Worm (Caenorhabditis elegans) whole organism, L1 larva: Measurements from ENCODE around the gene lact-1.
A peak's percentile ranks its signal among the peaks of the same experiment; 100 is the strongest.

Source experiments
- C04F5.9 ChIP-seq: sonication (generic microtip); optimal IDR thresholded peaks from 2 replicates; lab custom pipeline; 2016; ENCODE audit warnings: missing genetic modification characterization, missing compliant biosample characterization
- C34B4.2 ChIP-seq: sonication (generic microtip); optimal IDR thresholded peaks from 2 replicates; lab custom pipeline; 2017; ENCODE audit warnings: mild to moderate bottlenecking, missing genetic modification characterization, missing compliant biosample characterization
- F16B12.6 ChIP-seq: fragments of 150-350 bp; optimal IDR thresholded peaks from 2 replicates; lab custom pipeline; 2014; ENCODE audit warnings: missing biosample characterization, missing genetic modification characterization
- aha-1 ChIP-seq: fragments of 150-350 bp; optimal IDR thresholded peaks from 2 replicates; lab custom pipeline; 2014; ENCODE audit warnings: missing biosample characterization, missing genetic modification characterization
- alr-1 ChIP-seq: fragments of 200-800 bp; sonication (Bioruptor generic); optimal IDR thresholded peaks from 2 replicates; lab custom pipeline; 2018; ENCODE audit warnings: borderline replicate concordance, mild to moderate bottlenecking, missing genetic modification characterization, missing compliant biosample characterization
- aly-2 ChIP-seq: fragments of 150-350 bp; optimal IDR thresholded peaks from 2 replicates; lab custom pipeline; 2014; ENCODE audit warnings: missing biosample characterization, missing genetic modification characterization
- blmp-1 ChIP-seq: fragments of 150-350 bp; optimal IDR thresholded peaks from 2 replicates; lab custom pipeline; 2014; ENCODE audit warnings: missing biosample characterization, missing genetic modification characterization
- ceh-63 ChIP-seq: fragments of 200-800 bp; sonication (Bioruptor generic); optimal IDR thresholded peaks from 2 replicates; lab custom pipeline; 2018; ENCODE audit warnings: mild to moderate bottlenecking, missing genetic modification characterization, missing compliant biosample characterization
- ceh-8 ChIP-seq: fragments of 200-800 bp; sonication (Bioruptor generic); optimal IDR thresholded peaks from 2 replicates; lab custom pipeline; 2018; ENCODE audit warnings: mild to moderate bottlenecking, missing genetic modification characterization, moderate library complexity, missing compliant biosample characterization
- ceh-82 ChIP-seq, 3 experiments: fragments of 150-350 bp in 1 of 3; sonication (generic microtip) in 2 of 3; optimal IDR thresholded peaks; 2 replicates each; lab custom pipeline; 2014 to 2017; ENCODE audit warnings: missing biosample characterization in 3 of 3, missing genetic modification characterization in 3 of 3
- dpl-1 ChIP-seq, 3 experiments: fragments of 150-350 bp in 2 of 3; sonication (generic microtip) in 1 of 3; optimal IDR thresholded peaks; 2 replicates each; lab custom pipeline; 2014 to 2017; ENCODE audit warnings: missing biosample characterization in 3 of 3, missing genetic modification characterization in 3 of 3, missing genetic modification reagents in 3 of 3
- dsc-1 ChIP-seq: sonication (generic microtip); optimal IDR thresholded peaks from 2 replicates; lab custom pipeline; 2016; ENCODE audit warnings: mild to moderate bottlenecking, missing genetic modification characterization, missing compliant biosample characterization
- efl-1 ChIP-seq, 4 experiments: fragments of 150-350 bp; optimal IDR thresholded peaks in 3 of 4; peaks in 1 of 4; 1 replicate in 1 of 4; 2 replicates in 3 of 4; lab custom pipeline; 2014; ENCODE audit warnings: missing biosample characterization in 2 of 4, missing genetic modification characterization in 2 of 4, missing genetic modification reagents in 2 of 4
- egl-13 ChIP-seq: sonication (generic microtip); optimal IDR thresholded peaks from 2 replicates; lab custom pipeline; 2016; ENCODE audit warnings: missing genotype, missing genetic modification reagents, missing genetic modification characterization, missing compliant biosample characterization
- egl-27 ChIP-seq, 2 experiments: fragments of 150-350 bp in 1 of 2; sonication (generic microtip); optimal IDR thresholded peaks; 3 replicates each; lab custom pipeline; 2017 to 2018; ENCODE audit warnings: missing biosample characterization in 2 of 2, missing genetic modification characterization in 2 of 2, missing genetic modification reagents in 2 of 2
- elt-3 ChIP-seq, 6 experiments: fragments of 150-350 bp in 1 of 6; sonication (generic microtip); optimal IDR thresholded peaks; 2 replicates each; lab custom pipeline; 2017 to 2018; ENCODE audit warnings: missing biosample characterization in 6 of 6, missing genetic modification characterization in 6 of 6, inconsistent platforms in 1 of 6
- fkh-10 ChIP-seq: sonication (generic microtip); optimal IDR thresholded peaks from 2 replicates; lab custom pipeline; 2017; ENCODE audit warnings: missing biosample characterization, missing genetic modification reagents, missing genetic modification characterization
- fkh-4 ChIP-seq: sonication (generic microtip); optimal IDR thresholded peaks from 2 replicates; lab custom pipeline; 2016; ENCODE audit warnings: missing compliant biosample characterization, missing genetic modification characterization, borderline replicate concordance
- fkh-8 ChIP-seq: sonication (generic microtip); optimal IDR thresholded peaks from 2 replicates; lab custom pipeline; 2016; ENCODE audit warnings: mild to moderate bottlenecking, missing genetic modification characterization, missing compliant biosample characterization
- fos-1 ChIP-seq: fragments of 150-350 bp; optimal IDR thresholded peaks from 2 replicates; lab custom pipeline; 2014; ENCODE audit warnings: missing biosample characterization, missing genetic modification characterization
- hlh-4 ChIP-seq: sonication (generic microtip); optimal IDR thresholded peaks from 2 replicates; lab custom pipeline; 2016; ENCODE audit warnings: mild to moderate bottlenecking, missing genetic modification characterization, missing compliant biosample characterization
- irx-1 ChIP-seq: sonication (generic microtip); optimal IDR thresholded peaks from 2 replicates; lab custom pipeline; 2016; ENCODE audit warnings: missing genetic modification characterization, missing compliant biosample characterization
- jun-1 ChIP-seq: fragments of 150-350 bp; optimal IDR thresholded peaks from 2 replicates; lab custom pipeline; 2014; ENCODE audit warnings: missing biosample characterization, missing genetic modification reagents, missing genetic modification characterization
- lin-13 ChIP-seq: fragments of 150-350 bp; optimal IDR thresholded peaks from 2 replicates; lab custom pipeline; 2014; ENCODE audit warnings: missing biosample characterization, missing genetic modification reagents, missing genetic modification characterization
- lin-14 ChIP-seq: fragments of 200-800 bp; sonication (Bioruptor generic); optimal IDR thresholded peaks from 2 replicates; lab custom pipeline; 2018; ENCODE audit warnings: mild to moderate bottlenecking, missing genetic modification characterization, moderate library complexity, missing compliant biosample characterization
- lin-15B ChIP-seq: fragments of 150-350 bp; sonication (generic microtip); optimal IDR thresholded peaks from 3 replicates; lab custom pipeline; 2014; ENCODE audit warnings: missing biosample characterization, missing genetic modification characterization
- lin-35 ChIP-seq, 2 experiments: fragments of 150-350 bp; optimal IDR thresholded peaks; 2 replicates each; lab custom pipeline; 2014; ENCODE audit warnings: missing biosample characterization in 2 of 2, missing genetic modification characterization in 2 of 2, missing genetic modification reagents in 2 of 2
- lin-39 ChIP-seq: fragments of 150-350 bp; optimal IDR thresholded peaks from 2 replicates; lab custom pipeline; 2014; ENCODE audit warnings: missing biosample characterization, missing genetic modification reagents, missing genetic modification characterization
- mdl-1 ChIP-seq, 2 experiments: fragments of 150-350 bp; optimal IDR thresholded peaks; 2 replicates each; lab custom pipeline; 2014 to 2017; ENCODE audit warnings: missing biosample characterization in 2 of 2, missing genetic modification characterization in 2 of 2, inconsistent platforms in 1 of 2
- mef-2 ChIP-seq: fragments of 150-350 bp; optimal IDR thresholded peaks from 2 replicates; lab custom pipeline; 2014; ENCODE audit warnings: missing biosample characterization, missing genetic modification characterization
- mep-1 ChIP-seq: fragments of 150-350 bp; optimal IDR thresholded peaks from 2 replicates; lab custom pipeline; 2014; ENCODE audit warnings: missing biosample characterization, missing genetic modification characterization
- nhr-11 ChIP-seq: fragments of 150-350 bp; optimal IDR thresholded peaks from 2 replicates; lab custom pipeline; 2014; ENCODE audit warnings: missing biosample characterization, missing genetic modification characterization
- nhr-20 ChIP-seq: sonication (generic microtip); optimal IDR thresholded peaks from 2 replicates; lab custom pipeline; 2016; ENCODE audit warnings: mild to moderate bottlenecking, missing genetic modification characterization, missing compliant biosample characterization
- nhr-237 ChIP-seq: fragments of 150-350 bp; optimal IDR thresholded peaks from 2 replicates; lab custom pipeline; 2014; ENCODE audit warnings: missing biosample characterization, missing genetic modification characterization
- nhr-71 ChIP-seq: sonication (generic microtip); optimal IDR thresholded peaks from 2 replicates; lab custom pipeline; 2016; ENCODE audit warnings: mild to moderate bottlenecking, missing genetic modification characterization, moderate library complexity, missing compliant biosample characterization
- nhr-76 ChIP-seq: sonication (generic microtip); optimal IDR thresholded peaks from 2 replicates; lab custom pipeline; 2017; ENCODE audit warnings: missing biosample characterization, missing genetic modification characterization
- nhr-77 ChIP-seq: fragments of 150-350 bp; optimal IDR thresholded peaks from 2 replicates; lab custom pipeline; 2014; ENCODE audit warnings: missing biosample characterization, missing genetic modification characterization
- nhr-85 ChIP-seq: sonication (generic microtip); peaks from one replicate; lab custom pipeline; 2016; ENCODE audit warnings: missing genetic modification characterization, inconsistent platforms, missing compliant biosample characterization
- nhr-90 ChIP-seq: sonication (generic microtip); optimal IDR thresholded peaks from 2 replicates; lab custom pipeline; 2016; ENCODE audit warnings: mild to moderate bottlenecking, missing genetic modification characterization, missing compliant biosample characterization; ENCODE audit not compliant: poor library complexity
- pag-3 ChIP-seq: sonication (generic microtip); optimal IDR thresholded peaks from 2 replicates; lab custom pipeline; 2017; ENCODE audit warnings: missing genetic modification characterization, mild to moderate bottlenecking, missing compliant biosample characterization, antibody characterized with exemption, borderline replicate concordance; ENCODE audit not compliant: insufficient read depth
- rnt-1 ChIP-seq: sonication (generic microtip); optimal IDR thresholded peaks from 2 replicates; lab custom pipeline; 2016; ENCODE audit warnings: mild to moderate bottlenecking, missing genetic modification characterization, moderate library complexity, missing compliant biosample characterization
- snpc-4 ChIP-seq: fragments of 150-350 bp; optimal IDR thresholded peaks from 2 replicates; lab custom pipeline; 2014; ENCODE audit warnings: missing biosample characterization, missing genetic modification characterization
- snu-23 ChIP-seq: sonication (generic microtip); optimal IDR thresholded peaks from 2 replicates; lab custom pipeline; 2016; ENCODE audit warnings: missing genetic modification characterization, missing compliant biosample characterization
- sox-4 ChIP-seq: sonication (generic microtip); optimal IDR thresholded peaks from 2 replicates; lab custom pipeline; 2016; ENCODE audit warnings: missing genetic modification characterization, missing compliant biosample characterization
- tlp-1 ChIP-seq: fragments of 150-350 bp; optimal IDR thresholded peaks from 2 replicates; lab custom pipeline; 2014; ENCODE audit warnings: missing biosample characterization, missing genetic modification characterization
- xbp-1 ChIP-seq: sonication (generic microtip); optimal IDR thresholded peaks from 2 replicates; lab custom pipeline; 2016; ENCODE audit warnings: missing genetic modification characterization, missing compliant biosample characterization
- ztf-4 ChIP-seq: fragments of 150-350 bp; optimal IDR thresholded peaks from 2 replicates; lab custom pipeline; 2014; ENCODE audit warnings: missing biosample characterization, missing genetic modification characterization

Gene lact-1

DNA sequence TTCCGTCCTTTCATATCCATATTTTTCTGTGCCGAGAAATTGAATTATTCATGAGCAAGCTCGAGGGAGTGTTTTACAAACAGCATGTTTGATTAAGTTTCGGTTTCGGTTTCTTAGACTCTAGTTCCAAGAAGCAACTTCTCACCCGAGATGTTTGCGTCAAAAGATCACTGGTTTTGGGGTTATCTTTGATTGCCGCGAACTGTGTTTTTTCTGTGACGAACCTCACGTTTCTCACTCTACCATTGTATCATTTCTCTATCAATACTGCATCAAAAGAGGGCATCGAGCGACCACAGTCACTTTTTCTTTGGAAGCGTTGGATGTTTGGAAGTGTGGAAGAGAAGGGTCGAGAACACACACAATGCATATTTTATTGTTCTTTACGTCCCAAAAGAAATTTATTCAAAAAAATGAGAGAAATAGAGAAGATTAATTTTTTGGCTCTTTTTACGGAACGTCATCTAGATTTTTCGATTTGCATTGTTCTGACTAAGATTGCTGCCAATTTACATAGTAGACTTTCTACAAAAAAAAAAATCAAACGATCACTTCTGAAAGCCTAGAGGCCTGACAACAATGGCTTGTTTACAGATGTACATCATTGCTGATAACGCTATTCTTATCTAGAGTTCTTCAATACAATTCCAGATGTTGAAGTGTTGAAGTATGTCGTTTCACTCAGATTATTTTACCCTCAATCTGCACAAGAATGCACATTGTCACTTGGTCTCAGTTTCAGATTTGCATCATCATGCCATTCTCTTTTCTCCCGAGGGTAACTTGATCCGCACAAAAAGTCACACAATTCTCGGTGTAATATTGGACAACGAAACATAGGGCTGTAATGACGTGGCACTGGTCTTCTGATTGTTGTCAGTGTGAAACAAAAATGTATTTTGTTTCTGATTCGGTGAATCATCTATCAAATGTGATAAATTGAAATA lies 26.8 kb downstream of the lact-1 start (continued):
- TF ChIP-seq lin-15B (tag; lab: Kevin White, UChicago) (no peak), ztf-4 (tag; lab: Kevin White, UChicago) (no peak), elt-3 (tag; optimal IDR thresholded peaks at IDR 0.05; lab: Kevin White, UChicago) (no peak), mef-2 (no peak), C34B4.2 (tag; lab: Kevin White, UChicago) (no peak), egl-13 (tag; lab: Kevin White, UChicago) (no peak), rnt-1 (tag; lab: Kevin White, UChicago) (no peak), fos-1 (tag; lab: Kevin White, UChicago) (no peak), fkh-10 (GFP tag; lab: Kevin White, UChicago) (no peak), pag-3 (tag; lab: Kevin White, UChicago) (peak; percentile 75), irx-1 (no peak), fkh-4 (tag; lab: Kevin White, UChicago) (no peak), C04F5.9 (tag; lab: Kevin White, UChicago) (no peak), aly-2 (tag; lab: Kevin White, UChicago) (no peak), fkh-8 (tag; lab: Kevin White, UChicago) (peak; percentile 31), jun-1 (no peak), nhr-11 (tag; lab: Kevin White, UChicago) (no peak), F16B12.6 (tag; lab: Kevin White, UChicago) (no peak), lin-39 (no peak), dpl-1 (GFP tag; optimal IDR thresholded peaks at IDR 0.05; lab: Kevin White, UChicago) (no peak), mdl-1 (tag; optimal IDR thresholded peaks at IDR 0.05; lab: Kevin White, UChicago) (no peak), nhr-77 (tag; lab: Kevin White, UChicago) (no peak), egl-27 (tag; optimal IDR thresholded peaks at IDR 0.05; lab: Kevin White, UChicago) (no peak), nhr-237 (tag; lab: Kevin White, UChicago) (no peak)

- TF ChIP-seq blmp-1 (tag; lab: Kevin White, UChicago) (no peak), dsc-1 (tag; lab: Kevin White, UChicago) (peak; percentile 48), snpc-4 (no peak), ceh-82 (tag; optimal IDR thresholded peaks at IDR 0.05; lab: Kevin White, UChicago) (peak in 2 of 3 experiments; percentile 42), nhr-77 (tag; lab: Kevin White, UChicago) (peak; percentile 29), tlp-1 (no peak), aly-2 (tag; lab: Kevin White, UChicago) (no peak), nhr-76 (tag; lab: Kevin White, UChicago) (no peak), ceh-8 (no peak), nhr-237 (tag; lab: Kevin White, UChicago) (no peak), lin-35 (GFP tag; optimal IDR thresholded peaks at IDR 0.05; lab: Kevin White, UChicago) (peak in 1 of 2 experiments; percentile 3), aha-1 (tag; lab: Kevin White, UChicago) (no peak), nhr-85 (tag; lab: Kevin White, UChicago) (peak; percentile 70), dpl-1 (GFP tag; optimal IDR thresholded peaks at IDR 0.05; lab: Kevin White, UChicago) (peak in 1 of 3 experiments; percentile 5), irx-1 (no peak), rnt-1 (tag; lab: Kevin White, UChicago) (peak; percentile 16), snu-23 (GFP tag; lab: Kevin White, UChicago) (peak; percentile 53), efl-1 (optimal IDR thresholded peaks at IDR 0.05; lab: Kevin White, UChicago) (peak in 1 of 2 experiments; percentile 13), efl-1 (GFP tag; optimal IDR thresholded peaks at IDR 0.05 in 1 of 2; lab: Kevin White, UChicago) (no peak), lin-13 (GFP tag; lab: Kevin White, UChicago) (no peak), nhr-20 (tag; lab: Kevin White, UChicago) (peak; percentile 32), ceh-63 (no peak), ztf-4 (tag; lab: Kevin White, UChicago) (no peak), nhr-71 (tag; lab: Kevin White, UChicago) (peak; percentile 53), sox-4 (no peak), mep-1 (tag; lab: Kevin White, UChicago) (peak; percentile 43), nhr-90 (peak; percentile 11), xbp-1 (tag; lab: Kevin White, UChicago) (peak; percentile 18), hlh-4 (tag; lab: Kevin White, UChicago) (no peak), alr-1 (tag; lab: Kevin White, UChicago) (no peak), lin-14 (GFP tag; lab: Kevin White, UChicago) (peak; percentile 83)
Measured at ce11 chrX:7232158-7232822, 27.9 kb downstream of the lact-1 start.
